Fruit fly (Drosophila melanogaster): ENCODE data around the gene Polr2B.

DNA sequence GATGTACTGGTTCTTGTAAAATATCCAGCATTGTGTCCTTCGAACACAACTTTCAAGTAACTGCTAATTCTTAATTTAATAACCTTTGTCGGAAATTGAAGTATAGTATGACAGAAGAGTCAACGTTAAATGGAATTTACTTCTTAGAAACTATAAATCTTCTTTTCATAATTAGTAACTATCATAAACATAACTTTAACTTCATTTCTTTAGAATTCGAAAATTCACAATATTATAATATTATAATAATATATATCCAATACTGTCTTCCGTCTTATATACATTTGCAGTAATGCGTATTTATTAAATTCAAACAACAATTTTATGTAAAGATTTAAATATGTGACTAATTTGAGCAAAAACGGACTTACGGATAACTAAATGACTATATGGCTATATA lies 28.1 kb downstream of the Polr2B start, which contains the start of gene Recs1:
- TF ChIP-seq ttk (optimal IDR thresholded peaks at IDR 0.05) (no peak), Sin3A (optimal IDR thresholded peaks at IDR 0.05) (no peak), psq (optimal IDR thresholded peaks at IDR 0.05) (no peak), h (optimal IDR thresholded peaks at IDR 0.05) (no peak), Myc (optimal IDR thresholded peaks at IDR 0.05) (no peak), insv (optimal IDR thresholded peaks at IDR 0.05) (no peak)
